Worm (Caenorhabditis elegans) whole organism, L3 larva: ENCODE results near the gene pals-31.

Source experiments
- R02D3.7 ChIP-seq: fragments of 150-350 bp; optimal IDR thresholded peaks from 2 replicates; lab custom pipeline; 2014; ENCODE audit warnings: missing biosample characterization, missing genetic modification characterization
- aly-2 ChIP-seq: fragments of 150-350 bp; optimal IDR thresholded peaks from 2 replicates; lab custom pipeline; 2014; ENCODE audit warnings: missing biosample characterization, missing genetic modification characterization
- ama-1 ChIP-seq: fragments of 150-350 bp; optimal IDR thresholded peaks from 2 replicates; lab custom pipeline; 2018
- ceh-16 ChIP-seq: sonication (generic microtip); optimal IDR thresholded peaks from 2 replicates; lab custom pipeline; 2017; ENCODE audit warnings: missing biosample characterization, missing genetic modification characterization
- ceh-9 ChIP-seq: sonication (generic microtip); optimal IDR thresholded peaks from 2 replicates; lab custom pipeline; 2018; ENCODE audit warnings: missing biosample characterization, missing genetic modification characterization
- daf-12 ChIP-seq: fragments of 150-350 bp; optimal IDR thresholded peaks from 2 replicates; lab custom pipeline; 2014; ENCODE audit warnings: missing biosample characterization, missing genetic modification reagents, missing genetic modification characterization
- egl-5 ChIP-seq: fragments of 150-350 bp; optimal IDR thresholded peaks from 2 replicates; lab custom pipeline; 2017; ENCODE audit warnings: missing biosample characterization, missing genetic modification reagents, missing genetic modification characterization, inconsistent platforms
- elt-2 ChIP-seq: sonication (generic microtip); optimal IDR thresholded peaks from 2 replicates; lab custom pipeline; 2016; ENCODE audit warnings: missing genetic modification reagents, mild to moderate bottlenecking, missing genetic modification characterization, missing compliant biosample characterization
- elt-3 ChIP-seq, 3 experiments: fragments of 150-350 bp in 1 of 3; sonication (generic microtip) in 2 of 3; optimal IDR thresholded peaks; 2 replicates in 2 of 3; 4 replicates in 1 of 3; lab custom pipeline; 2014 to 2017; ENCODE audit warnings: missing biosample characterization in 3 of 3, missing genetic modification characterization in 3 of 3
- eor-1 ChIP-seq, 2 experiments: fragments of 150-350 bp; optimal IDR thresholded peaks; 2 replicates each; lab custom pipeline; 2014 to 2018; ENCODE audit warnings: missing biosample characterization in 2 of 2, missing genetic modification characterization in 2 of 2
- fkh-10 ChIP-seq: sonication (generic microtip); optimal IDR thresholded peaks from 2 replicates; lab custom pipeline; 2017; ENCODE audit warnings: missing biosample characterization, missing genetic modification reagents, missing genetic modification characterization
- hmg-11 ChIP-seq: sonication (generic microtip); optimal IDR thresholded peaks from 2 replicates; lab custom pipeline; 2016; ENCODE audit warnings: missing genetic modification characterization, missing compliant biosample characterization
- jun-1 ChIP-seq: fragments of 150-350 bp; optimal IDR thresholded peaks from 2 replicates; lab custom pipeline; 2014; ENCODE audit warnings: missing biosample characterization, missing genetic modification reagents, missing genetic modification characterization
- lin-15B ChIP-seq: fragments of 150-350 bp; optimal IDR thresholded peaks from 2 replicates; lab custom pipeline; 2014; ENCODE audit warnings: missing biosample characterization, missing genetic modification characterization
- lin-39 ChIP-seq: fragments of 150-350 bp; optimal IDR thresholded peaks from 2 replicates; lab custom pipeline; 2018; ENCODE audit warnings: missing biosample characterization, missing genetic modification reagents, missing genetic modification characterization
- lsy-12 ChIP-seq: sonication (generic microtip); optimal IDR thresholded peaks from 2 replicates; lab custom pipeline; 2016; ENCODE audit warnings: mild to moderate bottlenecking, missing genetic modification characterization, missing compliant biosample characterization
- mdl-1 ChIP-seq: fragments of 150-350 bp; optimal IDR thresholded peaks from 2 replicates; lab custom pipeline; 2014; ENCODE audit warnings: missing biosample characterization, missing genetic modification characterization
- mml-1 ChIP-seq: fragments of 150-350 bp; sonication (generic microtip); optimal IDR thresholded peaks from 3 replicates; lab custom pipeline; 2014; ENCODE audit warnings: missing biosample characterization, missing genetic modification characterization
- nfya-1 ChIP-seq: sonication (generic microtip); optimal IDR thresholded peaks from 2 replicates; lab custom pipeline; 2017; ENCODE audit warnings: missing genetic modification characterization, mild to moderate bottlenecking, missing compliant biosample characterization, antibody characterized with exemption, moderate library complexity; ENCODE audit not compliant: insufficient read depth
- nhr-11 ChIP-seq: fragments of 150-350 bp; optimal IDR thresholded peaks from 2 replicates; lab custom pipeline; 2014; ENCODE audit warnings: missing biosample characterization, missing genetic modification characterization
- nhr-23 ChIP-seq: fragments of 150-350 bp; optimal IDR thresholded peaks from 2 replicates; lab custom pipeline; 2014; ENCODE audit warnings: missing biosample characterization, missing genetic modification reagents, missing genetic modification characterization
- nhr-237 ChIP-seq: fragments of 150-350 bp; optimal IDR thresholded peaks from 2 replicates; lab custom pipeline; 2014; ENCODE audit warnings: missing biosample characterization, missing genetic modification characterization
- nhr-25 ChIP-seq: sonication (generic microtip); optimal IDR thresholded peaks from 2 replicates; lab custom pipeline; 2017; ENCODE audit warnings: missing biosample characterization, missing genetic modification characterization
- nhr-28 ChIP-seq: fragments of 150-350 bp; optimal IDR thresholded peaks from 2 replicates; lab custom pipeline; 2014; ENCODE audit warnings: missing biosample characterization, missing genetic modification characterization
- nhr-43 ChIP-seq: sonication (generic microtip); optimal IDR thresholded peaks from 2 replicates; lab custom pipeline; 2016; ENCODE audit warnings: mild to moderate bottlenecking, missing genetic modification characterization, missing compliant biosample characterization; ENCODE audit not compliant: poor library complexity, severe bottlenecking
- pha-4 ChIP-seq: fragments of 150-350 bp; optimal IDR thresholded peaks from 2 replicates; lab custom pipeline; 2014; ENCODE audit warnings: missing biosample characterization, missing genetic modification reagents, missing genetic modification characterization
- pqm-1 ChIP-seq: fragments of 150-350 bp; optimal IDR thresholded peaks from 2 replicates; lab custom pipeline; 2017; ENCODE audit warnings: missing biosample characterization, missing genetic modification characterization, inconsistent platforms
- skn-1 ChIP-seq: fragments of 150-350 bp; optimal IDR thresholded peaks from 2 replicates; lab custom pipeline; 2014; ENCODE audit warnings: missing biosample characterization, missing genetic modification characterization
- snpc-4 ChIP-seq: fragments of 150-350 bp; optimal IDR thresholded peaks from 2 replicates; lab custom pipeline; 2014; ENCODE audit warnings: missing biosample characterization, missing genetic modification characterization
- tbx-2 ChIP-seq: sonication (generic microtip); optimal IDR thresholded peaks from 2 replicates; lab custom pipeline; 2016; ENCODE audit warnings: mild to moderate bottlenecking, missing genetic modification characterization, missing compliant biosample characterization
- unc-39 ChIP-seq: sonication (generic microtip); optimal IDR thresholded peaks from 4 replicates; lab custom pipeline; 2017; ENCODE audit warnings: missing biosample characterization, missing genetic modification characterization
- unc-62 ChIP-seq: fragments of 150-350 bp; sonication (generic microtip); optimal IDR thresholded peaks from 4 replicates; lab custom pipeline; 2014; ENCODE audit warnings: missing biosample characterization, missing genetic modification reagents, missing genetic modification characterization
- ztf-11 ChIP-seq: fragments of 150-350 bp; optimal IDR thresholded peaks from 2 replicates; lab custom pipeline; 2014; ENCODE audit warnings: missing biosample characterization, missing genetic modification characterization
- ztf-4 ChIP-seq: fragments of 150-350 bp; optimal IDR thresholded peaks from 2 replicates; lab custom pipeline; 2014; ENCODE audit warnings: missing biosample characterization, missing genetic modification characterization

Gene pals-31

ce11 chrV:655823-656222 is 19.4 kb downstream of the pals-31 start, which contains the start of gene srh-245:
Gene srh-245, minus strand, starts transcription at chrV:655923.
- TF ChIP-seq hmg-11 (tag; lab: Kevin White, UChicago) (no peak), skn-1 (tag; lab: Kevin White, UChicago) (no peak), snpc-4 (tag; lab: Kevin White, UChicago) (no peak), nhr-23 (tag; lab: Kevin White, UChicago) (no peak), lsy-12 (no peak), nhr-28 (tag; lab: Kevin White, UChicago) (no peak), ztf-4 (tag; lab: Kevin White, UChicago) (no peak), unc-62 (GFP tag; lab: Kevin White, UChicago) (no peak), lin-15B (tag; lab: Kevin White, UChicago) (no peak), tbx-2 (tag; lab: Kevin White, UChicago) (no peak), lin-39 (tag; lab: Kevin White, UChicago) (no peak), ceh-16 (tag; lab: Kevin White, UChicago) (no peak), ceh-9 (tag; lab: Kevin White, UChicago) (no peak), ztf-11 (no peak), elt-3 (tag; optimal IDR thresholded peaks at IDR 0.05; lab: Kevin White, UChicago) (no peak), pqm-1 (no peak), daf-12 (no peak), mml-1 (tag; lab: Kevin White, UChicago) (no peak)

DNA sequence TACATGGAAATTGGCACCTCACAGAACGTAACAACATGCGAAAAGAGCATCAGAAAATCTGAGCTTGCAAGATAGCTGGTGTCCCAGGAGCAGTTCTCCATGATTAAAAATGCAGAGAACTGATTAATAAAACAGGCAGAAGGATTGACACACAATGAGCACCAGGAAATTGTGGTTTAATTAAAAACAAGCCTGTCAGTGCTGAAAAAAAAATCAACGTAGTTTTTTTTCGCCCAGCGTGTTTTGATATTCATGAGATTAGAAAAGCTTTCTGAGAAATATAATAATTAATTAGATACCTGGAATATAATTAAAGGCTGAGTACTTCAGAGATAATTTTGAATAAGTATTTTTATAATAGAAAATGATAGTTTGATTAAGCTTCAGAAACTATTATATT is 21.3 kb downstream of the pals-31 start, which contains the start of gene srh-246:
TSS of gene srh-246 (minus strand) at position 101 of the 400 bp plus-strand sequence.
- no peak for TF ChIP-seq pha-4 (tag; lab: Kevin White, UChicago)
- no peak for TF ChIP-seq pqm-1
- TF ChIP-seq nhr-23 (tag; lab: Kevin White, UChicago) = no peak
- no peak for TF ChIP-seq R02D3.7 (tag; lab: Kevin White, UChicago)
- no peak for TF ChIP-seq unc-39 (tag; lab: Kevin White, UChicago)
- no peak for TF ChIP-seq nhr-28 (tag; lab: Kevin White, UChicago)
- TF ChIP-seq ama-1 (lab: Kevin White, UChicago) = no peak
- TF ChIP-seq lin-39 (tag; lab: Kevin White, UChicago) = no peak

DNA sequence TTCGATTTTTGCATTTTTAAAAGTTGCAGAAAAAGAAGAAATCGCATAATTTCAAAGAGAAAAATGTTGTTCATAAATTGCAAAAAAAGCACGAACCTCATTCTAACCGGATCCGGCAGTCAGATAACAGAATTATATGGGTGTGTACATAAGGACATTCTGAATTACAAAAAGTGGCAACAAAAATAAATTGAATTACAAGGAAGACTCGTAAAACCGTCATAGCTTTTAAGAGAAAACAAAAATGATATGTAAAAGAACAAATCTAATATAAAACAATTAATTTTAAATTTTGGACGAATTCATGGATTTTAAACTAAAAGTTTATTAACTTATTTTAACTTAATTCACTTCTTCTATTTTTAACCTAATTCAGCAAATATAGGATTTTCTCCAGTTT is 23.8 kb downstream of the pals-31 start, which contains the start of gene F31F4.17:
TSS of gene F31F4.17 (minus strand) at position 101 of the 400 bp plus-strand sequence.
- TF ChIP-seq aly-2 (tag; lab: Kevin White, UChicago) (no peak), nhr-237 (tag; lab: Kevin White, UChicago) (no peak), lsy-12 (no peak), nhr-25 (tag; lab: Kevin White, UChicago) (no peak), nhr-11 (tag; lab: Kevin White, UChicago) (no peak), mml-1 (tag; lab: Kevin White, UChicago) (no peak), mdl-1 (tag; lab: Kevin White, UChicago) (no peak), nhr-28 (tag; lab: Kevin White, UChicago) (no peak), fkh-10 (no peak), nhr-43 (tag; lab: Kevin White, UChicago) (no peak)

ce11 chrV:664337-664847 is 28.0 kb downstream of the pals-31 start, which contains the start of the genes F31F4.11 and srh-266:
Gene F31F4.11, minus strand, starts transcription at chrV:664437.
Gene srh-266, plus strand, starts transcription at chrV:664797.
- no peak for TF ChIP-seq lin-39 (tag; lab: Kevin White, UChicago)
- TF ChIP-seq eor-1 (tag; optimal IDR thresholded peaks at IDR 0.05; lab: Kevin White, UChicago) = no peak
- no peak for TF ChIP-seq ztf-4 (tag; lab: Kevin White, UChicago)
- no peak for TF ChIP-seq elt-3 (tag; optimal IDR thresholded peaks at IDR 0.05; lab: Kevin White, UChicago)
- TF ChIP-seq unc-39 (tag; lab: Kevin White, UChicago) = no peak
- TF ChIP-seq egl-5 (tag; lab: Kevin White, UChicago) = no peak
- no peak for TF ChIP-seq jun-1 (tag; lab: Kevin White, UChicago)
- TF ChIP-seq R02D3.7 (tag; lab: Kevin White, UChicago) = no peak
- TF ChIP-seq ceh-9 (tag; lab: Kevin White, UChicago) = no peak
- TF ChIP-seq ztf-11 = no peak

- TF ChIP-seq ama-1 (lab: Kevin White, UChicago) (no peak), nfya-1 (no peak), ceh-9 (tag; lab: Kevin White, UChicago) (no peak), unc-39 (tag; lab: Kevin White, UChicago) (no peak), ztf-11 (no peak), lin-39 (tag; lab: Kevin White, UChicago) (no peak), snpc-4 (tag; lab: Kevin White, UChicago) (no peak), pqm-1 (peak; percentile 16), R02D3.7 (tag; lab: Kevin White, UChicago) (no peak), elt-2 (tag; lab: Kevin White, UChicago) (peak; percentile 50), hmg-11 (tag; lab: Kevin White, UChicago) (no peak)
Measured at ce11 chrV:667459-667858, 31.1 kb downstream of the pals-31 start, which contains the start of gene nhr-180. Gene nhr-180, minus strand, starts transcription at chrV:667510.
